Worm (Caenorhabditis elegans) whole organism, L3 larva: ENCODE results near the gene frpr-16.

Source experiments
- ZK546.5 ChIP-seq: sonication (generic microtip); optimal IDR thresholded peaks from 2 replicates; lab custom pipeline; 2017; ENCODE audit warnings: missing biosample characterization, missing genetic modification characterization
- aly-2 ChIP-seq: fragments of 150-350 bp; optimal IDR thresholded peaks from 2 replicates; lab custom pipeline; 2014; ENCODE audit warnings: missing biosample characterization, missing genetic modification characterization
- ama-1 ChIP-seq: fragments of 150-350 bp; optimal IDR thresholded peaks from 2 replicates; lab custom pipeline; 2018
- ceh-28 ChIP-seq: fragments of 150-350 bp; optimal IDR thresholded peaks from 2 replicates; lab custom pipeline; 2014; ENCODE audit warnings: missing biosample characterization, missing genetic modification reagents, missing genetic modification characterization
- ceh-82 ChIP-seq: fragments of 150-350 bp; optimal IDR thresholded peaks from 2 replicates; lab custom pipeline; 2014; ENCODE audit warnings: missing biosample characterization, missing genetic modification characterization
- ceh-9 ChIP-seq: sonication (generic microtip); optimal IDR thresholded peaks from 2 replicates; lab custom pipeline; 2018; ENCODE audit warnings: missing biosample characterization, missing genetic modification characterization
- daf-12 ChIP-seq: fragments of 150-350 bp; optimal IDR thresholded peaks from 2 replicates; lab custom pipeline; 2014; ENCODE audit warnings: missing biosample characterization, missing genetic modification reagents, missing genetic modification characterization
- egl-27 ChIP-seq: sonication (generic microtip); optimal IDR thresholded peaks from 4 replicates; lab custom pipeline; 2017; ENCODE audit warnings: missing biosample characterization, missing genetic modification reagents, missing genetic modification characterization
- egl-5 ChIP-seq: fragments of 150-350 bp; optimal IDR thresholded peaks from 2 replicates; lab custom pipeline; 2017; ENCODE audit warnings: missing biosample characterization, missing genetic modification reagents, missing genetic modification characterization, inconsistent platforms
- elt-1 ChIP-seq: fragments of 150-350 bp; optimal IDR thresholded peaks from 2 replicates; lab custom pipeline; 2014; ENCODE audit warnings: missing biosample characterization, missing genetic modification characterization
- elt-2 ChIP-seq: sonication (generic microtip); optimal IDR thresholded peaks from 2 replicates; lab custom pipeline; 2016; ENCODE audit warnings: missing genetic modification reagents, mild to moderate bottlenecking, missing genetic modification characterization, missing compliant biosample characterization
- elt-3 ChIP-seq, 3 experiments: fragments of 150-350 bp in 1 of 3; sonication (generic microtip) in 2 of 3; optimal IDR thresholded peaks; 2 replicates in 2 of 3; 4 replicates in 1 of 3; lab custom pipeline; 2014 to 2017; ENCODE audit warnings: missing biosample characterization in 3 of 3, missing genetic modification characterization in 3 of 3
- fkh-2 ChIP-seq: fragments of 150-350 bp; optimal IDR thresholded peaks from 2 replicates; lab custom pipeline; 2014; ENCODE audit warnings: missing biosample characterization, missing genetic modification reagents, missing genetic modification characterization
- fos-1 ChIP-seq: fragments of 150-350 bp; optimal IDR thresholded peaks from 2 replicates; lab custom pipeline; 2014; ENCODE audit warnings: missing biosample characterization, missing genetic modification characterization
- jun-1 ChIP-seq: fragments of 150-350 bp; optimal IDR thresholded peaks from 2 replicates; lab custom pipeline; 2014; ENCODE audit warnings: missing biosample characterization, missing genetic modification reagents, missing genetic modification characterization
- lin-15B ChIP-seq: fragments of 150-350 bp; optimal IDR thresholded peaks from 2 replicates; lab custom pipeline; 2014; ENCODE audit warnings: missing biosample characterization, missing genetic modification characterization
- lin-39 ChIP-seq: fragments of 150-350 bp; optimal IDR thresholded peaks from 2 replicates; lab custom pipeline; 2018; ENCODE audit warnings: missing biosample characterization, missing genetic modification reagents, missing genetic modification characterization
- lsy-12 ChIP-seq: sonication (generic microtip); optimal IDR thresholded peaks from 2 replicates; lab custom pipeline; 2016; ENCODE audit warnings: mild to moderate bottlenecking, missing genetic modification characterization, missing compliant biosample characterization
- nfya-1 ChIP-seq: sonication (generic microtip); optimal IDR thresholded peaks from 2 replicates; lab custom pipeline; 2017; ENCODE audit warnings: missing genetic modification characterization, mild to moderate bottlenecking, missing compliant biosample characterization, antibody characterized with exemption, moderate library complexity; ENCODE audit not compliant: insufficient read depth
- nhr-11 ChIP-seq: fragments of 150-350 bp; optimal IDR thresholded peaks from 2 replicates; lab custom pipeline; 2014; ENCODE audit warnings: missing biosample characterization, missing genetic modification characterization
- nhr-237 ChIP-seq: fragments of 150-350 bp; optimal IDR thresholded peaks from 2 replicates; lab custom pipeline; 2014; ENCODE audit warnings: missing biosample characterization, missing genetic modification characterization
- nhr-43 ChIP-seq: sonication (generic microtip); optimal IDR thresholded peaks from 2 replicates; lab custom pipeline; 2016; ENCODE audit warnings: mild to moderate bottlenecking, missing genetic modification characterization, missing compliant biosample characterization; ENCODE audit not compliant: poor library complexity, severe bottlenecking
- nhr-67 ChIP-seq: fragments of 150-350 bp; optimal IDR thresholded peaks from 2 replicates; lab custom pipeline; 2014; ENCODE audit warnings: missing biosample characterization, missing genetic modification characterization
- nhr-76 ChIP-seq: fragments of 150-350 bp; sonication (generic microtip); optimal IDR thresholded peaks from 5 replicates; lab custom pipeline; 2014; ENCODE audit warnings: missing biosample characterization, missing genetic modification characterization
- pha-4 ChIP-seq: fragments of 150-350 bp; optimal IDR thresholded peaks from 2 replicates; lab custom pipeline; 2014; ENCODE audit warnings: missing biosample characterization, missing genetic modification reagents, missing genetic modification characterization
- pqm-1 ChIP-seq: fragments of 150-350 bp; optimal IDR thresholded peaks from 2 replicates; lab custom pipeline; 2017; ENCODE audit warnings: missing biosample characterization, missing genetic modification characterization, inconsistent platforms
- sea-2 ChIP-seq: fragments of 150-350 bp; sonication (generic microtip); optimal IDR thresholded peaks from 4 replicates; lab custom pipeline; 2014; ENCODE audit warnings: missing biosample characterization, missing genetic modification reagents, missing genetic modification characterization
- skn-1 ChIP-seq: fragments of 150-350 bp; optimal IDR thresholded peaks from 2 replicates; lab custom pipeline; 2014; ENCODE audit warnings: missing biosample characterization, missing genetic modification characterization
- unc-39 ChIP-seq: sonication (generic microtip); optimal IDR thresholded peaks from 4 replicates; lab custom pipeline; 2017; ENCODE audit warnings: missing biosample characterization, missing genetic modification characterization
- zag-1 ChIP-seq: fragments of 150-350 bp; optimal IDR thresholded peaks from 2 replicates; lab custom pipeline; 2014; ENCODE audit warnings: missing biosample characterization, missing genetic modification characterization
- ztf-4 ChIP-seq: fragments of 150-350 bp; optimal IDR thresholded peaks from 2 replicates; lab custom pipeline; 2014; ENCODE audit warnings: missing biosample characterization, missing genetic modification characterization

Gene frpr-16

ce11 chrII:6046023-6046631, 15.1 kb upstream of the frpr-16 start (continued):
- no peak for TF ChIP-seq unc-39 (tag; lab: Kevin White, UChicago)
- TF ChIP-seq zag-1 (tag; lab: Kevin White, UChicago): no peak
- TF ChIP-seq ztf-4 (tag; lab: Kevin White, UChicago): no peak
- no peak for TF ChIP-seq ama-1 (lab: Kevin White, UChicago)
- TF ChIP-seq lin-15B (tag; lab: Kevin White, UChicago): no peak
- TF ChIP-seq ZK546.5 (tag; lab: Kevin White, UChicago): no peak
- TF ChIP-seq lsy-12 (tag; lab: Kevin White, UChicago): no peak
- TF ChIP-seq aly-2 (tag; lab: Kevin White, UChicago): no peak
- no peak for TF ChIP-seq elt-1 (tag; lab: Kevin White, UChicago)
- TF ChIP-seq nhr-76 (tag; lab: Kevin White, UChicago): no peak
- no peak for TF ChIP-seq ceh-9
- no peak for TF ChIP-seq fos-1 (tag; lab: Kevin White, UChicago)
- TF ChIP-seq pqm-1 (tag; lab: Kevin White, UChicago): no peak
- no peak for TF ChIP-seq ceh-28 (tag; lab: Kevin White, UChicago)
- no peak for TF ChIP-seq sea-2 (GFP tag; lab: Kevin White, UChicago)

DNA sequence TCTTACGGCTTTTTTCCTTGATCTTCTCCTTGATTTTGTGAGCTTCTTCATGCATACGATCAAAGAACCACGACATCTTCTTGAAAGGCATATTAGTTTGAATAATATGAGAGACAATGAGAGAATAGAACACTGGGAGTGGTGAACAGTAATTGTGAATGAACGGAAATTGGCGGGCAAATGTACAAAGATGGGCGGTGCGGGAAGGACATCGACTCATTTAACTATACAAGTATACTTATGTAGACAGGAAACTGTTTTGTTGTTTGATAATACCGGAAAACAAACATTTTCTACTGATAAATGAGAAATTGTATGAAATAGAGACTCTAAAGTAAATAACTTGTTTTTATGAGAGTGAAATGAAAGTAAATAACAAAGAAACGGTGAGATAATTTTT, 14.0 kb upstream of the frpr-16 start, which contains the start of gene R12C12.5:
TSS of gene R12C12.5 (minus strand) at position 101 of the 400 bp plus-strand sequence.
- TF ChIP-seq elt-3 (tag; optimal IDR thresholded peaks at IDR 0.05; lab: Kevin White, UChicago): no peak
- TF ChIP-seq pha-4 (tag; lab: Kevin White, UChicago): peak; percentile 59

ce11 chrII:6043166-6043565, 12.2 kb upstream of the frpr-16 start, which contains the start of gene R12C12.10:
R12C12.10 (minus strand) TSS chrII:6043266.
- TF ChIP-seq unc-39 (tag; lab: Kevin White, UChicago) (no peak), pha-4 (tag; lab: Kevin White, UChicago) (no peak), nhr-67 (tag; lab: Kevin White, UChicago) (no peak), aly-2 (tag; lab: Kevin White, UChicago) (no peak), daf-12 (no peak), ceh-82 (no peak), lin-15B (tag; lab: Kevin White, UChicago) (no peak), fkh-2 (tag; lab: Kevin White, UChicago) (no peak)

DNA sequence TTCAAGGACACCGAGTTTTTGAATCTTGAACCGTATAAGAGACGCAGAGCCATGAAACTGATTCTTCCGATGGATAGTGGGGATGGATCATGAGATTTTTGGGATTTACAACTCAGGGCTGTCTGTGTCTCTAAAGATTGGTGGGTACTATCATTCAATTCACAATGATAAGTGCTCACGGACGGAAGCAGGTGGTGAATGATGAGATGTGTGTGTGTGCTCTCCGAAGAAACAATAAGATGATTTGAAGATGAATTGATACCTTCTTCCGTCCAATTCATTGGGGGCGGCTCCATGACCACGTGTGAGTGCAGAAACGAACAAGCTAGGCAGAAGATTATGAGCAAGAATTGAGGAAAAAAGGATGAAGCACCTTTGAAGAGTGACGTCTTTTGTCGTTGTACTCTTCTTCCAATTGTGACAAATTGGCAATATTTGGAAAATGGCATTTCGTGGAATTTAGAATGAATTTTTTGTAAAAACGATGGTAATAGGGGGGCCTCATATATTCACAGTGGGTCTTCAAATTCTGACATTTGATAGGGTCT, 2.3 kb downstream of the frpr-16 start:
- peak; percentile 35 for TF ChIP-seq nhr-11 (tag; lab: Kevin White, UChicago)
- peak; percentile 22 for TF ChIP-seq nfya-1 (tag; lab: Kevin White, UChicago)
- TF ChIP-seq nhr-237: no peak
- TF ChIP-seq egl-5 (tag; lab: Kevin White, UChicago): peak; percentile 35
- TF ChIP-seq lin-39 (tag; lab: Kevin White, UChicago): peak; percentile 36
- no peak for TF ChIP-seq zag-1 (tag; lab: Kevin White, UChicago)

DNA sequence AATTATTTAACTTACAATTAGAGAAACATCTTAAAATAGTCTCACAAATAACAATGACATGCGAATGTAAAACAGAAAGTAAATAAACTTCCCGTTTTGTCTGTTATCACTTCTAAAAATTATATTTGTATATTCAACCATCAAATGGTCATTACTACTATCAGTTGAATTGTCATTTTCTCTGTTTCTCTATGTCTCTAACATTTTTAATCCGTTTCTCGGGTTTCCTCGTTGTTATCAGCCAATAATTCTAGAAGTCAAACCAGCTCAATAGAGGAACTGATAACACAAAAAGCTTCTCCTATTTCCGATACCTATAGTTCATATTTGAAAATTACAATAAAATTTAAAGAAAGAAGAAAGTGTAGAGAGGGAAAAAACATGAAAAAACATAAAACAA, 4.4 kb downstream of the frpr-16 start:
- TF ChIP-seq nhr-43 (no peak), elt-1 (tag; lab: Kevin White, UChicago) (no peak), pqm-1 (tag; lab: Kevin White, UChicago) (peak; percentile 100), ceh-9 (no peak), egl-27 (tag; lab: Kevin White, UChicago) (peak; percentile 69), aly-2 (tag; lab: Kevin White, UChicago) (no peak), pha-4 (tag; lab: Kevin White, UChicago) (peak; percentile 87), elt-2 (tag; lab: Kevin White, UChicago) (peak; percentile 100), jun-1 (tag; lab: Kevin White, UChicago) (peak; percentile 92), skn-1 (tag; lab: Kevin White, UChicago) (peak; percentile 76), ceh-28 (tag; lab: Kevin White, UChicago) (peak; percentile 46)
